Worm (Caenorhabditis elegans) whole organism, young adult: ENCODE measurements around the gene gcy-9.

Experiments
- die-1 ChIP-seq: sonication (generic microtip); optimal IDR thresholded peaks from 2 replicates; lab custom pipeline; 2016; ENCODE audit warnings: missing genotype, mild to moderate bottlenecking, missing genetic modification characterization, missing compliant biosample characterization
- nfya-1 ChIP-seq: sonication (generic microtip); optimal IDR thresholded peaks from 2 replicates; lab custom pipeline; 2017; ENCODE audit warnings: antibody characterized with exemption, missing compliant biosample characterization, missing genetic modification characterization, borderline replicate concordance; ENCODE audit not compliant: insufficient read depth

DNA sequence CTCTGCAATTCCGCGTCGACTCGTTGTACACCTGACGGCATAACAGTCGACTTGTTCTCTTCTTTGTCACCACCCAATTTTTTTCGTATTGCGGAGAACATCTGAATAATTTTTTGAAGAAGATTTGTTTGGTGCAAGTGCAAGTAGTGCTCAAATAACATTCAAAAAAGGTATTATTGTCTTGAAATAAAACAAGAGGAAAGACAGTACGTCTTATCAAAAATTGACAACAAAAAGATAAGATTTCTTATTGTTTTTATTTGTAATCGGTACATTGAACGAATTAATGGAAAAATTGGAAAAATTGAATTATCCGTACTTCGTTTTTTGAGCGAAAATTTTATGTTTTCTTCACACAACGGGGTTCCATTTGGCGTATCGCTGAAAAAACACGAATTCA, 31.9 kb downstream of the gcy-9 start, which contains the start of gene F08G12.1:
- TF ChIP-seq die-1 (tag; lab: Kevin White, UChicago) (no peak), nfya-1 (tag; lab: Kevin White, UChicago) (no peak)
